Fruit fly (Drosophila melanogaster) whole organism, adult: ENCODE results near the gene CG5906.

Experiments used
- CG12768 ChIP-seq: fragments of 200-800 bp; sonication (Bioruptor generic); optimal IDR thresholded peaks from 2 replicates; lab custom pipeline; 2017; ENCODE audit warnings: missing biosample characterization, missing genetic modification characterization, mild to moderate bottlenecking, moderate library complexity, missing genetic modification reagents
- CG14711 ChIP-seq: fragments of 200-800 bp; sonication (Bioruptor generic); optimal IDR thresholded peaks from 2 replicates; lab custom pipeline; 2018; ENCODE audit warnings: missing biosample characterization, mild to moderate bottlenecking, missing genetic modification characterization, moderate library complexity
- CG5204 ChIP-seq: fragments of 200-800 bp; sonication (Bioruptor generic); optimal IDR thresholded peaks from 2 replicates; lab custom pipeline; 2016; ENCODE audit warnings: missing biosample characterization, missing genetic modification characterization
- CG7045 ChIP-seq: fragments of 200-800 bp; sonication (Bioruptor generic); optimal IDR thresholded peaks from 2 replicates; lab custom pipeline; 2017; ENCODE audit warnings: missing biosample characterization, mild to moderate bottlenecking, missing genetic modification characterization
- CG7101 ChIP-seq: fragments of 200-800 bp; sonication (Bioruptor generic); optimal IDR thresholded peaks from 2 replicates; lab custom pipeline; 2018; ENCODE audit warnings: missing biosample characterization, mild to moderate bottlenecking, missing genetic modification characterization, moderate library complexity
- Hr96 ChIP-seq: fragments of 200-800 bp; sonication (Bioruptor generic); optimal IDR thresholded peaks from 2 replicates; lab custom pipeline; 2016; ENCODE audit warnings: missing biosample characterization, missing genetic modification characterization
- Mnt ChIP-seq: fragments of 200-800 bp; sonication (Bioruptor generic); optimal IDR thresholded peaks from 2 replicates; lab custom pipeline; 2016; ENCODE audit warnings: missing biosample characterization, mild to moderate bottlenecking, missing genetic modification characterization
- bab1 ChIP-seq: fragments of 200-800 bp; sonication (Bioruptor generic); optimal IDR thresholded peaks from 3 replicates; lab custom pipeline; 2019; ENCODE audit warnings: missing biosample characterization, mild to moderate bottlenecking, missing genetic modification characterization, moderate library complexity
- pad ChIP-seq: fragments of 200-800 bp; sonication (Bioruptor generic); optimal IDR thresholded peaks from 3 replicates; lab custom pipeline; 2017; ENCODE audit warnings: missing biosample characterization, missing genetic modification characterization, mild to moderate bottlenecking, moderate library complexity, missing genetic modification reagents
- tj ChIP-seq: fragments of 200-800 bp; sonication (Bioruptor generic); optimal IDR thresholded peaks from 3 replicates; lab custom pipeline; 2017; ENCODE audit warnings: missing biosample characterization, mild to moderate bottlenecking, missing genetic modification characterization, moderate library complexity

CG5906 gene

DNA sequence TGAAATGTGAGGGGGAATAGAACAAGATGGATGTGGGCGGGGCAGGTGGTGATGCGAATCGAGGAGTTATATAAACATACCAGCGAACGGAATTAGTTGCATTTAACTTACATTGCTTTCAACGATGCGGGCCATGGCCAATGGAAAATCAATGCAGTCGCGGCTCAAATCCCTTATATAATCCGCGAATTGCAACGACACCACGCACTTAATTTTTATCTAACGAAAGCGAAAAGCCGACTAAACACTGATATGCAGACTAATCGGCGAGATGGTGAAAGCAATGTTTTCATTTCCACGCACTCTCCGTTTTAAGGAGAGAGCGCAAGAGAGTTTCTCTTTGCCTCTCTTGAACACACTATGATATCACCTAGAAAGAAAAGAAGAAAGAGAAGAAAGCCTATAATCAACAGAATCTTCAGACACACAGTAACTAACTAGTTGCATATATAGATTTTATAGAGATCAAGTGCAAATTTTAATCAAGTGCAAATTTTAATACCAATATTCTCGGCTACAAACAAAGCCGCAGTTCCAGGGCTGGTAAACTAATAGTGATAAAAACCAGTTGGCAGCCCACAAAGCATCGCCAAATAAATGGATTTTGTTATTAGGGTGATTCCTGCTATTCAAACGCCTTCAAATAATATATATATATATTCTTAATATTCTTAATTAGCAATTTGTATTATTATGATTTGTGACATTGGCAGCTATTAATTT lies 49.2 kb downstream of the CG5906 start, which contains the start of the genes CG11597 and CG5946:
Gene CG11597 (minus strand): TSS at position 553 of the 723 bp plus-strand sequence.
Gene CG5946 (minus strand): TSS at position 553 of the 723 bp plus-strand sequence.
- no peak for TF ChIP-seq CG7045 (GFP tag; lab: Kevin White, UChicago)
- TF ChIP-seq CG12768 (GFP tag; lab: Kevin White, UChicago): no peak
- no peak for TF ChIP-seq Mnt (GFP tag; lab: Kevin White, UChicago)
- no peak for TF ChIP-seq CG7101 (tag; lab: Kevin White, UChicago)
- TF ChIP-seq Hr96 (GFP tag; lab: Kevin White, UChicago): no peak
- no peak for TF ChIP-seq CG14711 (tag; lab: Kevin White, UChicago)
- TF ChIP-seq pad (GFP tag; lab: Kevin White, UChicago): no peak
- TF ChIP-seq bab1 (GFP tag; lab: Kevin White, UChicago): no peak
- no peak for TF ChIP-seq CG5204 (GFP tag; lab: Kevin White, UChicago)
- no peak for TF ChIP-seq tj (GFP tag; lab: Kevin White, UChicago)
